Worm (Caenorhabditis elegans) whole organism, late embryonic: ENCODE results near the gene ddx-35.

Experiments
- C38D4.7 ChIP-seq: fragments of 200-800 bp; sonication (Bioruptor generic); optimal IDR thresholded peaks from 2 replicates; lab custom pipeline; 2018; ENCODE audit warnings: mild to moderate bottlenecking, missing genetic modification characterization, moderate library complexity, missing compliant biosample characterization
- F13H6.1 ChIP-seq: sonication (generic microtip); optimal IDR thresholded peaks from 2 replicates; lab custom pipeline; 2016; ENCODE audit warnings: missing genetic modification characterization, missing compliant biosample characterization
- ceh-34 ChIP-seq: sonication (generic microtip); optimal IDR thresholded peaks from 2 replicates; lab custom pipeline; 2016; ENCODE audit warnings: mild to moderate bottlenecking, missing genetic modification characterization, missing compliant biosample characterization
- ceh-45 ChIP-seq: fragments of 200-800 bp; sonication (Bioruptor generic); IDR thresholded peaks from 2 replicates; pipeline ENCODE4 v1.3.6; 2022; ENCODE audit warnings: missing genetic modification reagents, missing genetic modification characterization, missing compliant biosample characterization
- eyg-1 ChIP-seq: sonication (generic microtip); optimal IDR thresholded peaks from 2 replicates; lab custom pipeline; 2016; ENCODE audit warnings: missing genotype, missing genetic modification characterization, missing compliant biosample characterization
- odd-2 ChIP-seq: sonication (generic microtip); optimal IDR thresholded peaks from 2 replicates; lab custom pipeline; 2017; ENCODE audit warnings: antibody characterized with exemption, mild to moderate bottlenecking, missing genetic modification characterization, missing compliant biosample characterization
- syd-9 ChIP-seq: sonication (generic microtip); optimal IDR thresholded peaks from 2 replicates; lab custom pipeline; 2016; ENCODE audit warnings: mild to moderate bottlenecking, missing genetic modification characterization, moderate library complexity, missing compliant biosample characterization
- unc-55 ChIP-seq: sonication (generic microtip); optimal IDR thresholded peaks from 2 replicates; lab custom pipeline; 2017; ENCODE audit warnings: missing biosample characterization, missing genetic modification reagents, missing genetic modification characterization

DNA sequence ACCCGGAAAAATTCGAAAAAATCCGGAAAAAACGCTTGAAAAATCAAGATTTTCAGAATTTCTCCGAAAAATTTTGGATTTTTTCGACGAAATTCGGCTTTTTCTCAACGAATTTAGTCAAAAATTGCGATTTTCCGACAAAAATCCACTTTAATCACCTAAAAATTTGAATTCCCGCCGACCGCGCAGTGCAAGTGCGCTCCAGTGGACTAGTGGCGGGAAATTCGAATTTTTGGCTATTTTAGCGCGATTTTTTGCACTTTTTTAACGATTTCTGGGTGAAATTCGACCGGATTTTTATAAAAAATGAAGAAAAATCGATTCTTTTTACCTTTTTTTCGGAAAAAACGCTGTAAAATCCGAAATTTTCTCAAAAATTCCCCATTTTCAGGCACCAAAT, 19.8 kb downstream of the ddx-35 start:
- TF ChIP-seq ceh-34 (no peak), C38D4.7 (GFP tag; lab: Kevin White, UChicago) (no peak), odd-2 (no peak), eyg-1 (tag; lab: Kevin White, UChicago) (no peak), ceh-45 (no peak), syd-9 (no peak), unc-55 (GFP tag; lab: Kevin White, UChicago) (no peak), F13H6.1 (tag; lab: Kevin White, UChicago) (no peak)
